Fruit fly (Drosophila melanogaster): ENCODE data around the gene CG42699.

dm6 chrX:5718476-5719012 lies 45.8 kb upstream of the CG42699 start:
- TF ChIP-seq CG8478 (optimal IDR thresholded peaks at IDR 0.05) = no peak
- no peak for TF ChIP-seq CTCF (optimal IDR thresholded peaks at IDR 0.05)
